Fruit fly (Drosophila melanogaster) Kc167 (cell line): ENCODE data around the gene Swt1.

Experiments used
- Myc ChIP-seq: fragments of >200 bp; optimal IDR thresholded peaks from 2 replicates; lab custom pipeline; 2017; ENCODE audit warnings: missing external identifiers
- Sin3A ChIP-seq: fragments of >200 bp; optimal IDR thresholded peaks from 2 replicates; lab custom pipeline; 2018; ENCODE audit warnings: missing external identifiers
- h ChIP-seq: fragments of >200 bp; optimal IDR thresholded peaks from 3 replicates; lab custom pipeline; 2018; ENCODE audit warnings: missing external identifiers
- insv ChIP-seq: fragments of >200 bp; optimal IDR thresholded peaks from 3 replicates; lab custom pipeline; 2018; ENCODE audit warnings: missing external identifiers
- psq ChIP-seq: fragments of >200 bp; optimal IDR thresholded peaks from 2 replicates; lab custom pipeline; 2017; ENCODE audit warnings: missing external identifiers
- ttk ChIP-seq: sonication (Bioruptor generic); optimal IDR thresholded peaks from 2 replicates; lab custom pipeline; 2017; ENCODE audit warnings: missing external identifiers

dm6 chrX:18088432-18088831 lies 1.9 kb downstream of the Swt1 start, which contains the start of gene CG7536:
- no peak for TF ChIP-seq Sin3A (lab: Kevin White, UChicago)
- TF ChIP-seq insv (lab: Kevin White, UChicago), result no peak
- TF ChIP-seq Myc (lab: Kevin White, UChicago), result no peak
- no peak for TF ChIP-seq ttk (lab: Kevin White, UChicago)
- TF ChIP-seq psq (lab: Kevin White, UChicago), result no peak
- TF ChIP-seq h (lab: Kevin White, UChicago), result no peak
